Fruit fly (Drosophila melanogaster) whole organism, embryonic: ENCODE results near the gene CG7579.

Source experiments
- Ada2b ChIP-seq: fragments of 200-800 bp; sonication (Bioruptor generic); IDR thresholded peaks from 2 replicates; pipeline ENCODE4 v1.3.6; 2022; ENCODE audit warnings: missing biosample characterization, missing genetic modification characterization
- Atf3 ChIP-seq: fragments of 200-800 bp; sonication (Bioruptor generic); optimal IDR thresholded peaks from 3 replicates; lab custom pipeline; 2016; ENCODE audit warnings: missing biosample characterization, missing genetic modification characterization
- CG10979 ChIP-seq: fragments of 200-800 bp; sonication (Bioruptor generic); optimal IDR thresholded peaks from 2 replicates; lab custom pipeline; 2018; ENCODE audit warnings: missing biosample characterization, mild to moderate bottlenecking, missing genetic modification characterization, moderate library complexity
- CG11504 ChIP-seq: fragments of 200-800 bp; sonication (Bioruptor generic); optimal IDR thresholded peaks from 3 replicates; lab custom pipeline; 2019; ENCODE audit warnings: missing biosample characterization, mild to moderate bottlenecking, missing genetic modification characterization, moderate library complexity
- CG12659 ChIP-seq: fragments of 200-800 bp; sonication (Bioruptor generic); optimal IDR thresholded peaks from 3 replicates; lab custom pipeline; 2017; ENCODE audit warnings: mild to moderate bottlenecking, missing biosample characterization, missing genetic modification reagents, missing genetic modification characterization
- CG15269 ChIP-seq: fragments of 200-800 bp; sonication (Bioruptor generic); optimal IDR thresholded peaks from 2 replicates; lab custom pipeline; 2018; ENCODE audit warnings: missing biosample characterization, mild to moderate bottlenecking, missing genetic modification characterization, moderate library complexity
- CG2120 ChIP-seq: fragments of 200-800 bp; sonication (Bioruptor generic); optimal IDR thresholded peaks from 3 replicates; lab custom pipeline; 2016; ENCODE audit warnings: missing biosample characterization, missing genetic modification characterization
- CG30020 ChIP-seq: fragments of 200-800 bp; optimal IDR thresholded peaks from 2 replicates; lab custom pipeline; 2019; ENCODE audit warnings: missing biosample characterization, mild to moderate bottlenecking, missing genetic modification characterization, moderate library complexity
- CG33557 ChIP-seq: fragments of 200-800 bp; sonication (Bioruptor generic); optimal IDR thresholded peaks from 2 replicates; lab custom pipeline; 2019; ENCODE audit warnings: missing biosample characterization, mild to moderate bottlenecking, missing genetic modification characterization, moderate library complexity
- CG3407 ChIP-seq: fragments of 200-800 bp; sonication (Bioruptor generic); optimal IDR thresholded peaks from 2 replicates; lab custom pipeline; 2018; ENCODE audit warnings: missing biosample characterization, mild to moderate bottlenecking, missing genetic modification characterization
- CG34224 ChIP-seq: fragments of 200-800 bp; sonication (Bioruptor generic); IDR thresholded peaks from 3 replicates; pipeline ENCODE4 v1.3.6; 2022; ENCODE audit warnings: missing biosample characterization, missing genetic modification characterization; ENCODE audit not compliant: partially characterized antibody
- CG6175 ChIP-seq: fragments of 200-800 bp; sonication (Bioruptor generic); IDR thresholded peaks from 3 replicates; pipeline ENCODE4 v1.3.6; 2022; ENCODE audit warnings: missing biosample characterization, missing genetic modification characterization
- CG6813 ChIP-seq: fragments of 200-800 bp; sonication (Bioruptor generic); optimal IDR thresholded peaks from 2 replicates; lab custom pipeline; 2017; ENCODE audit warnings: missing biosample characterization, missing genetic modification characterization, mild to moderate bottlenecking, moderate library complexity, missing genetic modification reagents
- CG7987 ChIP-seq: fragments of 200-800 bp; sonication (Bioruptor generic); optimal IDR thresholded peaks from 2 replicates; lab custom pipeline; 2018; ENCODE audit warnings: missing biosample characterization, mild to moderate bottlenecking, missing genetic modification characterization, moderate library complexity
- CG8359 ChIP-seq: fragments of 200-800 bp; sonication (Bioruptor generic); optimal IDR thresholded peaks from 2 replicates; lab custom pipeline; 2017; ENCODE audit warnings: missing biosample characterization, mild to moderate bottlenecking, missing genetic modification characterization, borderline replicate concordance
- CoRest ChIP-seq: fragments of 200-800 bp; sonication (Bioruptor generic); optimal IDR thresholded peaks from 3 replicates; lab custom pipeline; 2018; ENCODE audit warnings: missing biosample characterization, mild to moderate bottlenecking, missing genetic modification characterization, moderate library complexity
- Dll ChIP-seq: fragments of 200-800 bp; sonication (Bioruptor generic); IDR thresholded peaks from 4 replicates; pipeline ENCODE4 v1.3.6; 2022; ENCODE audit warnings: missing biosample characterization, missing genetic modification characterization; ENCODE audit not compliant: partially characterized antibody
- Fer3 ChIP-seq: fragments of 200-800 bp; sonication (Bioruptor generic); optimal IDR thresholded peaks from 2 replicates; lab custom pipeline; 2018; ENCODE audit warnings: missing biosample characterization, mild to moderate bottlenecking, missing genetic modification characterization, moderate library complexity
- Mes4 ChIP-seq: fragments of 200-800 bp; sonication (Bioruptor generic); optimal IDR thresholded peaks from 2 replicates; lab custom pipeline; 2016; ENCODE audit warnings: missing biosample characterization, missing genetic modification characterization
- Neu2 ChIP-seq: fragments of 200-800 bp; sonication (Bioruptor generic); optimal IDR thresholded peaks from 3 replicates; lab custom pipeline; 2016; ENCODE audit warnings: missing biosample characterization, missing genetic modification characterization, borderline replicate concordance
- Nf-YC ChIP-seq: fragments of 200-800 bp; optimal IDR thresholded peaks from 3 replicates; lab custom pipeline; 2019; ENCODE audit warnings: missing biosample characterization, mild to moderate bottlenecking, missing genetic modification characterization, moderate library complexity
- Pdp1 ChIP-seq, 2 experiments: fragments of 200-800 bp; sonication (Bioruptor generic); optimal IDR thresholded peaks; 3 replicates each; lab custom pipeline; 2016; ENCODE audit warnings: missing biosample characterization in 2 of 2, missing genetic modification characterization in 2 of 2, mild to moderate bottlenecking in 1 of 2, moderate library complexity in 1 of 2
- Sin3A ChIP-seq: fragments of >200 bp; optimal IDR thresholded peaks from 2 replicates; lab custom pipeline; 2018
- ac ChIP-seq: fragments of 200-800 bp; sonication (Bioruptor generic); optimal IDR thresholded peaks from 3 replicates; lab custom pipeline; 2017; ENCODE audit warnings: missing biosample characterization, mild to moderate bottlenecking, missing genetic modification characterization
- ap ChIP-seq: fragments of 200-800 bp; sonication (Bioruptor generic); IDR thresholded peaks from 2 replicates; pipeline ENCODE4 v1.3.6; 2022; ENCODE audit warnings: missing biosample characterization, missing genetic modification characterization
- ase ChIP-seq: fragments of 200-800 bp; sonication (Bioruptor generic); IDR thresholded peaks from 3 replicates; pipeline ENCODE4 v1.3.6; 2022; ENCODE audit warnings: missing biosample characterization, missing genetic modification characterization
- bab2 ChIP-seq: fragments of 200-800 bp; sonication (Bioruptor generic); optimal IDR thresholded peaks from 2 replicates; lab custom pipeline; 2016; ENCODE audit warnings: missing biosample characterization, missing genetic modification characterization
- cg ChIP-seq: fragments of 200-800 bp; sonication (Bioruptor generic); optimal IDR thresholded peaks from 3 replicates; lab custom pipeline; 2019; ENCODE audit warnings: missing biosample characterization, mild to moderate bottlenecking, missing genetic modification characterization, moderate library complexity
- crc ChIP-seq: fragments of 200-800 bp; sonication (Bioruptor generic); optimal IDR thresholded peaks from 2 replicates; lab custom pipeline; 2016; ENCODE audit warnings: missing biosample characterization, missing genetic modification characterization
- croc ChIP-seq: fragments of 200-800 bp; sonication (Bioruptor generic); conservative IDR thresholded peaks from 3 replicates; pipeline ENCODE4 v1.3.6; 2022; ENCODE audit warnings: missing biosample characterization, missing genetic modification characterization
- danr ChIP-seq: fragments of 200-800 bp; sonication (Bioruptor generic); IDR thresholded peaks from 2 replicates; pipeline ENCODE4 v1.3.6; 2022; ENCODE audit warnings: missing biosample characterization, missing genetic modification characterization
- disco-r ChIP-seq: fragments of 200-800 bp; sonication (Bioruptor generic); optimal IDR thresholded peaks from 2 replicates; lab custom pipeline; 2016; ENCODE audit warnings: missing biosample characterization, missing genetic modification characterization
- eyg ChIP-seq: fragments of 200-800 bp; sonication (Bioruptor generic); optimal IDR thresholded peaks from 3 replicates; lab custom pipeline; 2016; ENCODE audit warnings: missing biosample characterization, missing genetic modification characterization
- fu2 ChIP-seq: fragments of 200-800 bp; sonication (Bioruptor generic); optimal IDR thresholded peaks from 2 replicates; lab custom pipeline; 2016; ENCODE audit warnings: missing biosample characterization, missing genetic modification characterization
- gcm ChIP-seq: fragments of 200-800 bp; sonication (Bioruptor generic); optimal IDR thresholded peaks from 2 replicates; lab custom pipeline; 2019; ENCODE audit warnings: missing biosample characterization, mild to moderate bottlenecking, missing genetic modification characterization, moderate library complexity
- gem ChIP-seq: fragments of 200-800 bp; sonication (Bioruptor generic); optimal IDR thresholded peaks from 2 replicates; lab custom pipeline; 2019; ENCODE audit warnings: missing biosample characterization, mild to moderate bottlenecking, missing genetic modification characterization, moderate library complexity
- h ChIP-seq: fragments of >200 bp; optimal IDR thresholded peaks from 2 replicates; lab custom pipeline; 2017
- hkb ChIP-seq, 2 experiments: fragments of 200-800 bp in 1 of 2; fragments of >200 bp in 1 of 2; sonication (Bioruptor generic) in 1 of 2; IDR thresholded peaks in 1 of 2; optimal IDR thresholded peaks in 1 of 2; 2 replicates each; pipeline versions ENCODE4 v1.3.6 to Lab custom; 2017 to 2022; ENCODE audit warnings: missing biosample characterization in 1 of 2, missing genetic modification characterization in 1 of 2
- kah ChIP-seq: fragments of 200-800 bp; sonication (Bioruptor generic); optimal IDR thresholded peaks from 2 replicates; lab custom pipeline; 2018; ENCODE audit warnings: missing biosample characterization, mild to moderate bottlenecking, missing genetic modification characterization
- mld ChIP-seq: fragments of 200-800 bp; sonication (Bioruptor generic); IDR thresholded peaks from 3 replicates; pipeline ENCODE4 v1.3.6; 2022; ENCODE audit warnings: missing biosample characterization, missing genetic modification characterization; ENCODE audit not compliant: partially characterized antibody
- pfk ChIP-seq: fragments of 200-800 bp; sonication (Bioruptor generic); optimal IDR thresholded peaks from 2 replicates; lab custom pipeline; 2018; ENCODE audit warnings: missing biosample characterization, mild to moderate bottlenecking, missing genetic modification characterization, moderate library complexity
- pnt ChIP-seq: fragments of 200-800 bp; sonication (Bioruptor generic); optimal IDR thresholded peaks from 3 replicates; lab custom pipeline; 2016; ENCODE audit warnings: missing biosample characterization, missing genetic modification characterization
- rib ChIP-seq: fragments of 200-800 bp; sonication (Bioruptor generic); IDR thresholded peaks from 2 replicates; pipeline ENCODE4 v1.3.6; 2022; ENCODE audit warnings: missing biosample characterization, missing genetic modification characterization
- ro ChIP-seq: fragments of 200-800 bp; sonication (Bioruptor generic); IDR thresholded peaks from 2 replicates; pipeline ENCODE4 v1.3.6; 2022; ENCODE audit warnings: missing biosample characterization, missing genetic modification characterization
- scrt ChIP-seq: fragments of 200-800 bp; sonication (Bioruptor generic); optimal IDR thresholded peaks from 2 replicates; lab custom pipeline; 2018; ENCODE audit warnings: missing biosample characterization, mild to moderate bottlenecking, missing genetic modification characterization, moderate library complexity
- sens-2 ChIP-seq: fragments of 200-800 bp; sonication (Bioruptor generic); IDR thresholded peaks from 2 replicates; pipeline ENCODE4 v1.3.6; 2022; ENCODE audit warnings: missing biosample characterization, missing genetic modification characterization
- slbo ChIP-seq: fragments of 200-800 bp; sonication (Bioruptor generic); IDR thresholded peaks from 2 replicates; pipeline ENCODE4 v1.3.6; 2022; ENCODE audit warnings: missing biosample characterization, missing genetic modification characterization
- ssp ChIP-seq: fragments of 200-800 bp; sonication (Bioruptor generic); IDR thresholded peaks from 2 replicates; pipeline ENCODE4 v1.3.6; 2022; ENCODE audit warnings: missing biosample characterization, missing genetic modification characterization
- twi ChIP-seq: fragments of 200-800 bp; optimal IDR thresholded peaks from 2 replicates; lab custom pipeline; 2019; ENCODE audit warnings: missing biosample characterization, mild to moderate bottlenecking, missing genetic modification characterization, moderate library complexity
- wdn ChIP-seq: fragments of 200-800 bp; sonication (Bioruptor generic); IDR thresholded peaks from 2 replicates; pipeline ENCODE4 v1.3.6; 2022; ENCODE audit warnings: missing biosample characterization, missing genetic modification characterization

Gene CG7579

DNA sequence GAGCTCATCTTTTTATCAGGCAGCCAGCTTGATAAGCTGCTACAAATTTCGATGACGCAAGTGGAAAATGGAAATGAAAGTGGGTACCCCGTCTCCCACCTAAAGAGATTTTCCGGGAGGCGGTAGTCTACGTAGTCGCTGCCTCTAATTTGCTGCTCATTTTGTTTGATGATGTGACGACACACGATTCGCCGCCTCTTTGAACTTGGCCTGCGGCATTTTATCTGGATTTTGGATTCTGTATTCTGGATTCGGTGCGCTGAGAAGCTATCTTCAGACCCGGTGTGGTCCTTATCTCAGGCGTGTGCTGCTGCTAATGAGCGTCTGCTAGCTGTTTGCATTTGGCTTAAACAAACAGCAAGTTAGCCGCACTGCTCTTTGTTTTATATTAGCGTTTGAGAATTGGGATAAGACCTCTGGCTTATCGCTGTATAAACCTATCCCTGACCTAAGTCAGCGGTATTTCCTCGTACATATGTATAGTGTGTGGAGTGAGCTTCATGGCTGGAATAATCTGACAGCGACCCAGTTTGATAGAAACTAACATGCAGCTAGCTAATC, 30.8 kb upstream of the CG7579 start (continued):
- TF ChIP-seq CoRest (tag; lab: Kevin White, UChicago), result peak; percentile 29
- peak; percentile 39 for TF ChIP-seq CG2120 (GFP tag; lab: Kevin White, UChicago)
- no peak for TF ChIP-seq cg (GFP tag; lab: Kevin White, UChicago)
- peak; percentile 58 for TF ChIP-seq Mes4 (GFP tag; lab: Kevin White, UChicago)
- peak; percentile 74 for TF ChIP-seq bab2 (GFP tag; lab: Kevin White, UChicago)
- peak; percentile 55 for TF ChIP-seq CG8359 (GFP tag; lab: Kevin White, UChicago)
- no peak for TF ChIP-seq h
- TF ChIP-seq Pdp1 (GFP tag; optimal IDR thresholded peaks at IDR 0.05; lab: Kevin White, UChicago), result peak; percentile 15 to 51
- no peak for TF ChIP-seq CG30020
- TF ChIP-seq ap (GFP tag; lab: Robert Waterston, UW), result 0 out of 2 replicates have a peak, but pooled peaks have one; percentile 21
- TF ChIP-seq Fer3 (tag; lab: Kevin White, UChicago), result peak; percentile 64
- no peak for TF ChIP-seq CG33557 (GFP tag; lab: Kevin White, UChicago)
- TF ChIP-seq Sin3A (lab: Kevin White, UChicago), result no peak
- no peak for TF ChIP-seq Nf-YC (tag; lab: Kevin White, UChicago)
- no peak for TF ChIP-seq CG6175 (GFP tag; lab: Robert Waterston, UW)
- TF ChIP-seq ase (GFP tag; lab: Robert Waterston, UW), result 0 out of 3 replicates have a peak, but pooled peaks have one; percentile 22
- TF ChIP-seq wdn (GFP tag; lab: Robert Waterston, UW), result no peak
- TF ChIP-seq scrt (GFP tag; lab: Kevin White, UChicago), result peak; percentile 38
- no peak for TF ChIP-seq Dll
- no peak for TF ChIP-seq sens-2 (GFP tag; lab: Robert Waterston, UW)
- TF ChIP-seq Ada2b, result no peak
- TF ChIP-seq ssp, result no peak
- peak; percentile 59 for TF ChIP-seq gem (tag; lab: Kevin White, UChicago)
- TF ChIP-seq eyg (GFP tag; lab: Kevin White, UChicago), result peak; percentile 73
- TF ChIP-seq CG11504 (tag; lab: Kevin White, UChicago), result peak; percentile 37
- TF ChIP-seq CG15269, result peak; percentile 20
- TF ChIP-seq fu2 (GFP tag; lab: Kevin White, UChicago), result no peak
- TF ChIP-seq disco-r (GFP tag; lab: Kevin White, UChicago), result peak; percentile 45
- no peak for TF ChIP-seq kah
- peak; percentile 84 for TF ChIP-seq CG6813
- TF ChIP-seq pfk, result no peak
- peak; percentile 36 for TF ChIP-seq CG12659 (GFP tag; lab: Kevin White, UChicago)
- TF ChIP-seq CG3407 (GFP tag; lab: Kevin White, UChicago), result peak; percentile 77
- TF ChIP-seq CG10979 (tag; lab: Kevin White, UChicago), result no peak
- TF ChIP-seq CG34224 (GFP tag; lab: Robert Waterston, UW), result no peak
- no peak for TF ChIP-seq crc
- TF ChIP-seq ro, result no peak
- peak; percentile 11 for TF ChIP-seq gcm (GFP tag; lab: Kevin White, UChicago)
- no peak for TF ChIP-seq mld
- TF ChIP-seq Neu2 (GFP tag; lab: Kevin White, UChicago), result no peak
- TF ChIP-seq rib (GFP tag; lab: Robert Waterston, UW), result peak; percentile 27; the same call in 1 of the 2 replicates
- TF ChIP-seq danr (GFP tag; lab: Robert Waterston, UW), result 0 out of 2 replicates have a peak, but pooled peaks have one; percentile 55
- peak; percentile 21 for TF ChIP-seq Atf3 (GFP tag; lab: Kevin White, UChicago)
- no peak for TF ChIP-seq slbo (GFP tag; lab: Robert Waterston, UW)
- TF ChIP-seq CG7987 (GFP tag; lab: Kevin White, UChicago), result peak; percentile 70
- peak; percentile 66 for TF ChIP-seq ac (GFP tag; lab: Kevin White, UChicago)
- TF ChIP-seq croc (GFP tag; lab: Robert Waterston, UW), result no peak
- TF ChIP-seq twi (tag; lab: Kevin White, UChicago), result peak; percentile 16
- peak; percentile 26 for TF ChIP-seq pnt (GFP tag; lab: Kevin White, UChicago)
- no peak for TF ChIP-seq hkb (optimal IDR thresholded peaks at IDR 0.05; lab: Kevin White, UChicago)
- TF ChIP-seq hkb (GFP tag; IDR thresholded peaks at IDR 0.05; lab: Robert Waterston, UW), result peak; percentile 80
